Fruit fly (Drosophila melanogaster): ENCODE results near the gene CG14636.

dm6 chr3R:4190160-4190559, 25.0 kb downstream of the CG14636 start, which contains the start of gene Dsk:
- TF ChIP-seq CG8478 (optimal IDR thresholded peaks at IDR 0.05) (no peak), CTCF (optimal IDR thresholded peaks at IDR 0.05) (no peak)
